Worm (Caenorhabditis elegans) whole organism, late embryonic: Measurements from ENCODE around the gene B0285.6.

Experiments used
- K02D7.2 ChIP-seq: sonication (generic microtip); optimal IDR thresholded peaks from 2 replicates; lab custom pipeline; 2017; ENCODE audit warnings: mild to moderate bottlenecking, missing genetic modification characterization, missing compliant biosample characterization
- ceh-14 ChIP-seq: sonication (generic microtip); optimal IDR thresholded peaks from 2 replicates; lab custom pipeline; 2016; ENCODE audit warnings: missing genotype, missing genetic modification characterization, missing compliant biosample characterization
- ceh-18 ChIP-seq: sonication (generic microtip); optimal IDR thresholded peaks from 2 replicates; lab custom pipeline; 2016; ENCODE audit warnings: missing genetic modification characterization, missing compliant biosample characterization
- ceh-30 ChIP-seq: fragments of 150-350 bp; optimal IDR thresholded peaks from 2 replicates; lab custom pipeline; 2014; ENCODE audit warnings: missing biosample characterization, missing genetic modification characterization
- ceh-31 ChIP-seq: sonication (generic microtip); optimal IDR thresholded peaks from 2 replicates; lab custom pipeline; 2016; ENCODE audit warnings: missing genetic modification characterization, missing compliant biosample characterization
- ceh-48 ChIP-seq: sonication (generic microtip); optimal IDR thresholded peaks from 2 replicates; lab custom pipeline; 2016; ENCODE audit warnings: missing genetic modification characterization, inconsistent platforms, missing compliant biosample characterization
- ceh-9 ChIP-seq: sonication (generic microtip); optimal IDR thresholded peaks from 2 replicates; lab custom pipeline; 2016; ENCODE audit warnings: mild to moderate bottlenecking, missing genetic modification characterization, inconsistent platforms, missing compliant biosample characterization
- che-1 ChIP-seq: sonication (generic microtip); optimal IDR thresholded peaks from 2 replicates; lab custom pipeline; 2016; ENCODE audit warnings: mild to moderate bottlenecking, missing genetic modification characterization, missing compliant biosample characterization
- dmd-4 ChIP-seq: sonication (generic microtip); optimal IDR thresholded peaks from 2 replicates; lab custom pipeline; 2016; ENCODE audit warnings: borderline replicate concordance, missing genetic modification characterization, missing compliant biosample characterization
- dve-1 ChIP-seq: sonication (generic microtip); optimal IDR thresholded peaks from 2 replicates; lab custom pipeline; 2017; ENCODE audit warnings: antibody characterized with exemption, mild to moderate bottlenecking, missing genetic modification characterization, missing compliant biosample characterization
- elt-2 ChIP-seq: sonication (generic microtip); optimal IDR thresholded peaks from 2 replicates; lab custom pipeline; 2016; ENCODE audit warnings: missing genetic modification reagents, missing genetic modification characterization, missing compliant biosample characterization
- elt-4 ChIP-seq: sonication (generic microtip); optimal IDR thresholded peaks from 2 replicates; lab custom pipeline; 2016; ENCODE audit warnings: missing genetic modification characterization, missing compliant biosample characterization
- eyg-1 ChIP-seq: sonication (generic microtip); optimal IDR thresholded peaks from 2 replicates; lab custom pipeline; 2016; ENCODE audit warnings: missing genotype, missing genetic modification characterization, missing compliant biosample characterization
- fkh-6 ChIP-seq: sonication (generic microtip); optimal IDR thresholded peaks from 2 replicates; lab custom pipeline; 2016; ENCODE audit warnings: missing genetic modification characterization, missing compliant biosample characterization
- gmeb-2 ChIP-seq: sonication (generic microtip); optimal IDR thresholded peaks from 2 replicates; lab custom pipeline; 2016; ENCODE audit warnings: missing genetic modification characterization, inconsistent platforms, missing compliant biosample characterization
- hlh-30 ChIP-seq: sonication (generic microtip); optimal IDR thresholded peaks from 2 replicates; lab custom pipeline; 2017; ENCODE audit warnings: antibody characterized with exemption, missing genetic modification characterization, missing compliant biosample characterization; ENCODE audit not compliant: insufficient read depth
- hlh-6 ChIP-seq: sonication (generic microtip); optimal IDR thresholded peaks from 2 replicates; lab custom pipeline; 2016; ENCODE audit warnings: missing genotype, missing genetic modification characterization, missing compliant biosample characterization
- lim-6 ChIP-seq: sonication (generic microtip); optimal IDR thresholded peaks from 2 replicates; lab custom pipeline; 2016; ENCODE audit warnings: missing genetic modification characterization, missing compliant biosample characterization
- nfya-1 ChIP-seq: sonication (generic microtip); optimal IDR thresholded peaks from 2 replicates; lab custom pipeline; 2017; ENCODE audit warnings: missing genetic modification characterization, mild to moderate bottlenecking, missing compliant biosample characterization, antibody characterized with exemption, moderate library complexity
- nhr-11 ChIP-seq: fragments of 150-350 bp; optimal IDR thresholded peaks from 2 replicates; lab custom pipeline; 2014; ENCODE audit warnings: missing biosample characterization, missing genetic modification characterization
- nhr-232 ChIP-seq: sonication (generic microtip); optimal IDR thresholded peaks from 2 replicates; lab custom pipeline; 2016; ENCODE audit warnings: missing genetic modification characterization, missing compliant biosample characterization
- npax-4 ChIP-seq: sonication (generic microtip); optimal IDR thresholded peaks from 2 replicates; lab custom pipeline; 2016; ENCODE audit warnings: missing genetic modification characterization, missing compliant biosample characterization
- odd-2 ChIP-seq: sonication (generic microtip); optimal IDR thresholded peaks from 2 replicates; lab custom pipeline; 2017; ENCODE audit warnings: antibody characterized with exemption, mild to moderate bottlenecking, missing genetic modification characterization, missing compliant biosample characterization
- pag-3 ChIP-seq: sonication (generic microtip); optimal IDR thresholded peaks from 2 replicates; lab custom pipeline; 2016; ENCODE audit warnings: missing compliant biosample characterization, missing genetic modification characterization, borderline replicate concordance
- pat-9 ChIP-seq: fragments of 200-800 bp; sonication (Bioruptor generic); optimal IDR thresholded peaks from 2 replicates; lab custom pipeline; 2018; ENCODE audit warnings: mild to moderate bottlenecking, missing genetic modification characterization, moderate library complexity, missing compliant biosample characterization
- pax-1 ChIP-seq: fragments of 150-350 bp; optimal IDR thresholded peaks from 2 replicates; lab custom pipeline; 2014; ENCODE audit warnings: missing biosample characterization, missing genetic modification characterization
- pha-2 ChIP-seq: sonication (generic microtip); optimal IDR thresholded peaks from 2 replicates; lab custom pipeline; 2017; ENCODE audit warnings: mild to moderate bottlenecking, missing genetic modification characterization, missing compliant biosample characterization
- pha-4 ChIP-seq: fragments of 150-350 bp; optimal IDR thresholded peaks from 2 replicates; lab custom pipeline; 2018; ENCODE audit warnings: missing biosample characterization, missing genetic modification reagents, missing genetic modification characterization
- pqm-1 ChIP-seq: sonication (generic microtip); optimal IDR thresholded peaks from 2 replicates; lab custom pipeline; 2016; ENCODE audit warnings: missing genetic modification characterization, missing compliant biosample characterization
- ref-2 ChIP-seq: sonication (generic microtip); optimal IDR thresholded peaks from 2 replicates; lab custom pipeline; 2016; ENCODE audit warnings: missing genetic modification characterization, missing compliant biosample characterization
- sdc-2 ChIP-seq: sonication (generic microtip); optimal IDR thresholded peaks from 2 replicates; lab custom pipeline; 2016; ENCODE audit warnings: missing genotype, missing genetic modification characterization, missing compliant biosample characterization
- sox-2 ChIP-seq: fragments of 200-800 bp; sonication (Bioruptor generic); IDR thresholded peaks from 2 replicates; pipeline ENCODE4 v1.3.6; 2022; ENCODE audit warnings: missing genetic modification reagents, missing genetic modification characterization, missing compliant biosample characterization
- sox-4 ChIP-seq: sonication (generic microtip); optimal IDR thresholded peaks from 2 replicates; lab custom pipeline; 2017; ENCODE audit warnings: mild to moderate bottlenecking, missing genetic modification characterization, inconsistent platforms, missing compliant biosample characterization
- tbx-2 ChIP-seq: sonication (generic microtip); optimal IDR thresholded peaks from 2 replicates; lab custom pipeline; 2016; ENCODE audit warnings: missing genetic modification characterization, missing compliant biosample characterization
- ttx-3 ChIP-seq: sonication (generic microtip); optimal IDR thresholded peaks from 2 replicates; lab custom pipeline; 2016; ENCODE audit warnings: missing genetic modification reagents, missing genetic modification characterization, missing compliant biosample characterization
- unc-42 ChIP-seq: sonication (generic microtip); optimal IDR thresholded peaks from 2 replicates; lab custom pipeline; 2016; ENCODE audit warnings: missing genotype, missing genetic modification characterization, missing compliant biosample characterization
- unc-55 ChIP-seq: sonication (generic microtip); optimal IDR thresholded peaks from 2 replicates; lab custom pipeline; 2017; ENCODE audit warnings: missing biosample characterization, missing genetic modification reagents, missing genetic modification characterization
- zip-5 ChIP-seq: sonication (generic microtip); optimal IDR thresholded peaks from 2 replicates; lab custom pipeline; 2016; ENCODE audit warnings: missing genetic modification characterization, missing compliant biosample characterization
- ztf-16 ChIP-seq: sonication (generic microtip); optimal IDR thresholded peaks from 2 replicates; lab custom pipeline; 2017; ENCODE audit warnings: missing genetic modification characterization, missing compliant biosample characterization

The B0285.6 gene

ce11 chrIII:4313061-4313962 lies 36.6 kb upstream of the B0285.6 start, which contains the start of the genes evl-14 and dcn-1:
Gene evl-14 (minus strand): TSS chrIII:4313128.
Gene dcn-1 (plus strand): TSS chrIII:4313912.
- TF ChIP-seq dve-1 (tag; lab: Kevin White, UChicago) = no peak
- peak; percentile 63 for TF ChIP-seq hlh-30
- no peak for TF ChIP-seq nhr-11 (tag; lab: Kevin White, UChicago)
- TF ChIP-seq sox-2 = no peak
- TF ChIP-seq pax-1 (tag; lab: Kevin White, UChicago) = peak; percentile 67
- no peak for TF ChIP-seq sdc-2
- TF ChIP-seq hlh-6 (tag; lab: Kevin White, UChicago) = no peak
- no peak for TF ChIP-seq ceh-14 (tag; lab: Kevin White, UChicago)
- no peak for TF ChIP-seq pha-2 (tag; lab: Kevin White, UChicago)
- peak; percentile 32 for TF ChIP-seq elt-2
- no peak for TF ChIP-seq zip-5 (tag; lab: Kevin White, UChicago)
- TF ChIP-seq nfya-1 (tag; lab: Kevin White, UChicago) = peak; percentile 27
- TF ChIP-seq gmeb-2 = no peak
- TF ChIP-seq ztf-16 = no peak
- TF ChIP-seq dmd-4 (tag; lab: Kevin White, UChicago) = no peak
- no peak for TF ChIP-seq sox-4 (tag; lab: Kevin White, UChicago)
- no peak for TF ChIP-seq npax-4 (tag; lab: Kevin White, UChicago)
- TF ChIP-seq ceh-31 (tag; lab: Kevin White, UChicago) = peak; percentile 58
- no peak for TF ChIP-seq unc-42 (tag; lab: Kevin White, UChicago)
- TF ChIP-seq ceh-30 (tag; lab: Kevin White, UChicago) = peak; percentile 12
- no peak for TF ChIP-seq ref-2 (tag; lab: Kevin White, UChicago)
- TF ChIP-seq ceh-48 (tag; lab: Kevin White, UChicago) = peak; percentile 63
- peak; percentile 15 for TF ChIP-seq tbx-2 (tag; lab: Kevin White, UChicago)
- TF ChIP-seq pha-4 = no peak
- TF ChIP-seq odd-2 (tag; lab: Kevin White, UChicago) = no peak
- peak; percentile 58 for TF ChIP-seq unc-55 (GFP tag; lab: Kevin White, UChicago)
- no peak for TF ChIP-seq eyg-1 (tag; lab: Kevin White, UChicago)
- TF ChIP-seq pqm-1 (tag; lab: Kevin White, UChicago) = no peak
- no peak for TF ChIP-seq nhr-232 (tag; lab: Kevin White, UChicago)
- TF ChIP-seq fkh-6 (tag; lab: Kevin White, UChicago) = no peak
- no peak for TF ChIP-seq K02D7.2 (tag; lab: Kevin White, UChicago)
- no peak for TF ChIP-seq elt-4 (tag; lab: Kevin White, UChicago)

- no peak for TF ChIP-seq gmeb-2
- TF ChIP-seq che-1 (tag; lab: Kevin White, UChicago) = no peak
- no peak for TF ChIP-seq ztf-16
- TF ChIP-seq ttx-3 = no peak
- no peak for TF ChIP-seq dmd-4 (tag; lab: Kevin White, UChicago)
- no peak for TF ChIP-seq pat-9
- no peak for TF ChIP-seq ceh-9
- no peak for TF ChIP-seq fkh-6 (tag; lab: Kevin White, UChicago)
- no peak for TF ChIP-seq lim-6
Observed at ce11 chrIII:4314502-4314901, 35.4 kb upstream of the B0285.6 start.

- TF ChIP-seq unc-55 (GFP tag; lab: Kevin White, UChicago) = peak; percentile 81
- TF ChIP-seq ceh-18 (tag; lab: Kevin White, UChicago) = peak; percentile 36
- peak; percentile 31 for TF ChIP-seq tbx-2 (tag; lab: Kevin White, UChicago)
- TF ChIP-seq pag-3 (tag; lab: Kevin White, UChicago) = no peak
- peak; percentile 63 for TF ChIP-seq nfya-1 (tag; lab: Kevin White, UChicago)
Observed at ce11 chrIII:4317065-4317752, 32.7 kb upstream of the B0285.6 start, which contains the start of gene tag-131. Gene tag-131 (plus strand): TSS chrIII:4317702.
